Fruit fly (Drosophila melanogaster) S2 (cell line): Measurements from ENCODE around the gene Pp1-87B.
A peak's percentile ranks its signal among the peaks of the same experiment; 100 is the strongest.

Experiments
- CG8478 ChIP-seq: fragments of >200 bp; optimal IDR thresholded peaks from 2 replicates; lab custom pipeline; 2018
- CTCF ChIP-seq, 2 experiments: fragments of >200 bp; optimal IDR thresholded peaks; 2 replicates each; lab custom pipeline; 2018

dm6 chr3R:12413274-12413958 lies 12.3 kb downstream of the Pp1-87B start, which contains the start of the genes Dip-C and pps:
- TF ChIP-seq CTCF (optimal IDR thresholded peaks at IDR 0.05; lab: Kevin White, UChicago) (peak in 1 of 2 experiments; percentile 30), CG8478 (lab: Kevin White, UChicago) (no peak)
